Fruit fly (Drosophila melanogaster) S2 (cell line): ENCODE measurements around the gene Ifrd1.

Experiments used
- CG8478 ChIP-seq: fragments of >200 bp; optimal IDR thresholded peaks from 2 replicates; lab custom pipeline; 2018
- CTCF ChIP-seq, 2 experiments: fragments of >200 bp; optimal IDR thresholded peaks; 2 replicates each; lab custom pipeline; 2018

DNA sequence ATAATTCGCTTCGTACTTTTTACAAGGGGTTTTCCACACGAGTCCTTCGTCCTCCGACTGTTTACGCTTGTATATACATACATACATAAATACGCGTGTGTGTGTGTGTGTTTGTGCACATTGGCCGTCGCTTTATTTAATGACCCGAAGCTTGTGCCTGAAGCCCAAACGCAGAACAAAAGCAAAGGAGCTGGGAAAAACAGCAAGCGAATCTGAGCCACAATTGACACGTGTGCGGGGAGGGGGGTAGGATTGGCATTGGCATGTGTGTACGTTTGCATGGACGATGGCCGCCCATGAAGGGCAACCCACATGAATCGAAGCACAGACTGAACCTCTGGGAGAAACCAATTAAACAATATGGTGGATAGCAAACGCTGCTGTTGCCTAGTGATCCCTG, 20.1 kb upstream of the Ifrd1 start:
- TF ChIP-seq CG8478 (lab: Kevin White, UChicago), result no peak
- TF ChIP-seq CTCF (optimal IDR thresholded peaks at IDR 0.05; lab: Kevin White, UChicago), result no peak
